Fruit fly (Drosophila melanogaster) whole organism, wandering third instar larva: Measurements from ENCODE around the gene CG9106.

Experiments
- Abd-B ChIP-seq: fragments of >200 bp; optimal IDR thresholded peaks from 2 replicates; lab custom pipeline; 2017; ENCODE audit warnings: missing biosample characterization, missing genetic modification characterization
- Dif ChIP-seq: fragments of 200-275, 200-300 bp; sonication (Bioruptor generic); optimal IDR thresholded peaks from 2 replicates; lab custom pipeline; 2018; ENCODE audit warnings: missing biosample characterization, missing genetic modification characterization; ENCODE audit not compliant: partially characterized antibody
- Jra ChIP-seq: sonication (Bioruptor generic); optimal IDR thresholded peaks from 2 replicates; lab custom pipeline; 2016; ENCODE audit warnings: missing biosample characterization, missing genetic modification characterization
- h ChIP-seq: fragments of 200-800 bp; sonication (Bioruptor generic); optimal IDR thresholded peaks from 3 replicates; lab custom pipeline; 2016; ENCODE audit warnings: missing biosample characterization, mild to moderate bottlenecking, missing genetic modification characterization
- psq ChIP-seq: fragments of 200-800 bp; sonication (Bioruptor generic); optimal IDR thresholded peaks from 3 replicates; lab custom pipeline; 2017; ENCODE audit warnings: missing biosample characterization, mild to moderate bottlenecking, missing genetic modification characterization, moderate library complexity

DNA sequence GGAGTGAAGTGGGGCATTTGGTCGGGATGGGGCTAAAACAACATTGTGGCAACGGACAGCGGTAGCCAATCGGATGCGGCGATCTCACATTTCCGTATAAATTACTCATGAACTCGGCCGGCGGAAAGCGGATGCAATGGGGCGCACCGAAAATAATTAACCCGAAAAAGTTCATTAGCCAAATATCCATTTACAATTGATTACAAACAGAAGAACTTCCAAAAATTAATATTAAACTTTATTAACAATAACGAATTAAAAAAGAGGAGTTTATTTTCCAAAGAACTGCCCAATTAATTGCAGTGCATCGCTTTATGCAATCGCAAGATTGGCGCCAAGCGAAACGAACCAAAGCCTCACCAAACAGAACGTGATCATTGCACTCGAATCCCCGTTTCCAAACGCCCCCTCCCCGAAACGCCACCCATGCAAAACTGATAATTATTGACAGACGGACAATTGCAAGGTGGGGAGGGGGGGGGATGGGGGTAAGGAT lies 41.7 kb upstream of the CG9106 start:
- TF ChIP-seq Abd-B (GFP tag; lab: Kevin White, UChicago) (no peak), Jra (GFP tag; lab: Kevin White, UChicago) (no peak), psq (GFP tag; lab: Kevin White, UChicago) (no peak), h (GFP tag; lab: Kevin White, UChicago) (no peak), Dif (GFP tag; lab: Kevin White, UChicago) (no peak)
